Worm (Caenorhabditis elegans): ENCODE measurements around the gene grd-8.

The grd-8 gene

ce11 chrV:7854603-7855002 lies 12.3 kb downstream of the grd-8 start, which contains the start of the genes C37C3.9 and C37C3.18:
TSS of gene C37C3.9 (minus strand) at chrV:7854700.
TSS of gene C37C3.18 (plus strand) at chrV:7854993.
- TF ChIP-seq mml-1 (tag; optimal IDR thresholded peaks at IDR 0.05) (no peak), ceh-9 (tag; optimal IDR thresholded peaks at IDR 0.05) (no peak), nhr-11 (tag; optimal IDR thresholded peaks at IDR 0.05) (no peak), daf-12 (tag; optimal IDR thresholded peaks at IDR 0.05) (no peak), ZK546.5 (tag; optimal IDR thresholded peaks at IDR 0.05) (no peak), lin-15B (tag; optimal IDR thresholded peaks at IDR 0.05) (peak; percentile 48), tbx-2 (tag; optimal IDR thresholded peaks at IDR 0.05) (peak; percentile 17), fos-1 (tag; optimal IDR thresholded peaks at IDR 0.05) (no peak), ztf-4 (tag; optimal IDR thresholded peaks at IDR 0.05) (no peak), ceh-28 (tag; optimal IDR thresholded peaks at IDR 0.05) (peak; percentile 71), ceh-16 (tag; optimal IDR thresholded peaks at IDR 0.05) (no peak), nhr-237 (tag; optimal IDR thresholded peaks at IDR 0.05) (no peak), fkh-10 (GFP tag; optimal IDR thresholded peaks at IDR 0.05) (peak; percentile 44), nhr-23 (tag; optimal IDR thresholded peaks at IDR 0.05) (peak; percentile 75), lsy-12 (tag; optimal IDR thresholded peaks at IDR 0.05) (peak; percentile 39), nhr-12 (tag; optimal IDR thresholded peaks at IDR 0.05) (no peak), jun-1 (tag; optimal IDR thresholded peaks at IDR 0.05) (peak; percentile 85), elt-3 (tag; optimal IDR thresholded peaks at IDR 0.05) (no peak), nfya-1 (tag; optimal IDR thresholded peaks at IDR 0.05; ENCODE audit: insufficient read depth) (peak; percentile 80), lin-39 (tag; optimal IDR thresholded peaks at IDR 0.05) (peak; percentile 80), skn-1 (tag; optimal IDR thresholded peaks at IDR 0.05) (peak; percentile 93), nhr-77 (tag; optimal IDR thresholded peaks at IDR 0.05) (no peak), egl-27 (tag; optimal IDR thresholded peaks at IDR 0.05) (peak; percentile 51), nhr-43 (tag; optimal IDR thresholded peaks at IDR 0.05; ENCODE audit: poor library complexity, severe bottlenecking) (peak; percentile 50), fkh-2 (tag; optimal IDR thresholded peaks at IDR 0.05) (no peak), nhr-67 (tag; optimal IDR thresholded peaks at IDR 0.05) (no peak), zag-1 (tag; optimal IDR thresholded peaks at IDR 0.05) (no peak), ztf-11 (tag; optimal IDR thresholded peaks at IDR 0.05) (no peak), nhr-76 (tag; optimal IDR thresholded peaks at IDR 0.05) (no peak), eor-1 (tag; optimal IDR thresholded peaks at IDR 0.05) (no peak), mdl-1 (tag; optimal IDR thresholded peaks at IDR 0.05) (no peak), unc-39 (tag; optimal IDR thresholded peaks at IDR 0.05) (no peak), R02D3.7 (tag; optimal IDR thresholded peaks at IDR 0.05) (peak; percentile 22), egl-5 (tag; optimal IDR thresholded peaks at IDR 0.05) (peak; percentile 57), nhr-28 (tag; optimal IDR thresholded peaks at IDR 0.05) (no peak), pha-4 (tag; optimal IDR thresholded peaks at IDR 0.05) (peak; percentile 90), ama-1 (optimal IDR thresholded peaks at IDR 0.05) (no peak), elt-1 (tag; optimal IDR thresholded peaks at IDR 0.05) (peak; percentile 22), aly-2 (tag; optimal IDR thresholded peaks at IDR 0.05) (no peak), snpc-4 (tag; optimal IDR thresholded peaks at IDR 0.05) (peak; percentile 90), unc-62 (GFP tag; optimal IDR thresholded peaks at IDR 0.05) (peak; percentile 48), hmg-11 (tag; optimal IDR thresholded peaks at IDR 0.05) (peak; percentile 87), sea-2 (GFP tag; optimal IDR thresholded peaks at IDR 0.05) (no peak), nhr-25 (tag; optimal IDR thresholded peaks at IDR 0.05) (peak; percentile 74), ceh-82 (tag; optimal IDR thresholded peaks at IDR 0.05) (peak; percentile 0), pqm-1 (tag; optimal IDR thresholded peaks at IDR 0.05) (peak; percentile 22), elt-2 (tag; optimal IDR thresholded peaks at IDR 0.05) (peak; percentile 68)
